Worm (Caenorhabditis elegans) whole organism, early embryonic: ENCODE results near the gene max-2.

ENCODE experiments used
- B0310.2 ChIP-seq: sonication (generic microtip); optimal IDR thresholded peaks from 2 replicates; lab custom pipeline; 2016; ENCODE audit warnings: mild to moderate bottlenecking, missing genetic modification characterization, missing compliant biosample characterization
- F13C5.2 ChIP-seq: sonication (generic microtip); optimal IDR thresholded peaks from 2 replicates; lab custom pipeline; 2017; ENCODE audit warnings: mild to moderate bottlenecking, missing genetic modification characterization, inconsistent platforms, missing compliant biosample characterization
- aly-1 ChIP-seq: sonication (generic microtip); optimal IDR thresholded peaks from 2 replicates; lab custom pipeline; 2016; ENCODE audit warnings: missing genetic modification characterization, missing compliant biosample characterization
- ama-1 ChIP-seq: fragments of 150-350 bp; optimal IDR thresholded peaks from 2 replicates; lab custom pipeline; 2014
- ceh-13 ChIP-seq: fragments of 200-800 bp; sonication (Bioruptor generic); optimal IDR thresholded peaks from 2 replicates; lab custom pipeline; 2018; ENCODE audit warnings: mild to moderate bottlenecking, missing genetic modification characterization, missing compliant biosample characterization
- ceh-36 ChIP-seq: sonication (generic microtip); optimal IDR thresholded peaks from 2 replicates; lab custom pipeline; 2016; ENCODE audit warnings: missing genetic modification characterization, inconsistent platforms, missing compliant biosample characterization
- ets-7 ChIP-seq: sonication (generic microtip); optimal IDR thresholded peaks from 2 replicates; lab custom pipeline; 2016; ENCODE audit warnings: missing genotype, missing genetic modification characterization, missing compliant biosample characterization
- flt-1 ChIP-seq: fragments of 200-800 bp; sonication (Bioruptor generic); IDR thresholded peaks from 2 replicates; pipeline ENCODE4 v1.3.6; 2022; ENCODE audit warnings: missing genetic modification characterization, missing compliant biosample characterization
- hmbx-1 ChIP-seq: sonication (generic microtip); optimal IDR thresholded peaks from 2 replicates; lab custom pipeline; 2016; ENCODE audit warnings: mild to moderate bottlenecking, missing genetic modification characterization, missing compliant biosample characterization
- hmg-4 ChIP-seq: fragments of 200-800 bp; sonication (Bioruptor generic); optimal IDR thresholded peaks from 2 replicates; lab custom pipeline; 2018; ENCODE audit warnings: mild to moderate bottlenecking, missing genetic modification characterization, missing compliant biosample characterization
- hnd-1 ChIP-seq: sonication (generic microtip); optimal IDR thresholded peaks from 2 replicates; lab custom pipeline; 2016; ENCODE audit warnings: missing genetic modification characterization, missing compliant biosample characterization
- pes-1 ChIP-seq: fragments of 200-800 bp; sonication (Bioruptor generic); IDR thresholded peaks from 2 replicates; pipeline ENCODE4 v1.3.6; 2022; ENCODE audit warnings: missing genetic modification reagents, missing genetic modification characterization, missing compliant biosample characterization
- scrt-1 ChIP-seq: fragments of 200-800 bp; sonication (Bioruptor generic); IDR thresholded peaks from 2 replicates; pipeline ENCODE4 v1.3.6; 2022; ENCODE audit warnings: missing genetic modification characterization, missing compliant biosample characterization
- sea-1 ChIP-seq: fragments of 200-800 bp; sonication (Bioruptor generic); conservative IDR thresholded peaks from 2 replicates; pipeline ENCODE4 v1.3.6; 2022; ENCODE audit warnings: missing genetic modification characterization, missing compliant biosample characterization
- tbx-11 ChIP-seq: fragments of 200-800 bp; sonication (Bioruptor generic); IDR thresholded peaks from 2 replicates; pipeline ENCODE4 v1.3.6; 2022; ENCODE audit warnings: missing genetic modification characterization, missing compliant biosample characterization
- tbx-37 ChIP-seq: fragments of 200-800 bp; sonication (Bioruptor generic); conservative IDR thresholded peaks from 2 replicates; pipeline ENCODE4 v1.3.6; 2022; ENCODE audit warnings: missing genetic modification reagents, missing genetic modification characterization, missing compliant biosample characterization
- tra-4 ChIP-seq: sonication (generic microtip); optimal IDR thresholded peaks from 2 replicates; lab custom pipeline; 2017; ENCODE audit warnings: missing genetic modification characterization, missing compliant biosample characterization

max-2 gene

ce11 chrII:13023518-13023917 is 2.1 kb downstream of the max-2 start:
- TF ChIP-seq ceh-36 (tag; lab: Kevin White, UChicago) (no peak), F13C5.2 (tag; lab: Kevin White, UChicago) (no peak), ama-1 (lab: Kevin White, UChicago) (no peak), scrt-1 (GFP tag; lab: Robert Waterston, UW) (no peak), pes-1 (GFP tag; lab: Robert Waterston, UW) (no peak)

- TF ChIP-seq F13C5.2 (tag; lab: Kevin White, UChicago) (no peak), flt-1 (GFP tag; lab: Robert Waterston, UW) (no peak), hnd-1 (tag; lab: Kevin White, UChicago) (no peak), hmbx-1 (tag; lab: Kevin White, UChicago) (no peak), ceh-13 (GFP tag; lab: Kevin White, UChicago) (no peak), scrt-1 (GFP tag; lab: Robert Waterston, UW) (no peak), ama-1 (lab: Kevin White, UChicago) (peak; percentile 21)
Observed at ce11 chrII:13022555-13022954, 3.1 kb downstream of the max-2 start.

- TF ChIP-seq flt-1 (GFP tag; lab: Robert Waterston, UW) (peak; percentile 81), tbx-11 (GFP tag; lab: Robert Waterston, UW) (0 out of 2 replicates have a peak, but pooled peaks have one; percentile 42), tbx-37 (GFP tag; lab: Robert Waterston, UW) (0 out of 2 replicates have a peak, but pooled peaks have one; percentile 11), pes-1 (GFP tag; lab: Robert Waterston, UW) (peak; percentile 71), sea-1 (peak; percentile 70; the same call in 1 of the 2 replicates), scrt-1 (GFP tag; lab: Robert Waterston, UW) (0 out of 2 replicates have a peak, but pooled peaks have one; percentile 39)
Observed at ce11 chrII:13016381-13016780, 9.3 kb downstream of the max-2 start.

- TF ChIP-seq hmbx-1 (tag; lab: Kevin White, UChicago) (no peak), ceh-13 (GFP tag; lab: Kevin White, UChicago) (no peak), B0310.2 (no peak), ets-7 (no peak)
Observed at ce11 chrII:13013966-13014365, 11.7 kb downstream of the max-2 start, which contains the start of gene F18A11.5. Gene F18A11.5, minus strand, starts transcription at chrII:13014286.

- peak; percentile 7 for TF ChIP-seq hmg-4 (GFP tag; lab: Kevin White, UChicago)
- TF ChIP-seq hmbx-1 (tag; lab: Kevin White, UChicago) = no peak
- TF ChIP-seq B0310.2 = no peak
- TF ChIP-seq tbx-11 (GFP tag; lab: Robert Waterston, UW) = no peak
- no peak for TF ChIP-seq ceh-36 (tag; lab: Kevin White, UChicago)
Observed at ce11 chrII:13012684-13013083, 13.0 kb downstream of the max-2 start.

ce11 chrII:13007717-13008461 is 17.8 kb downstream of the max-2 start, which contains the start of gene oig-2:
Gene oig-2, minus strand, starts transcription at chrII:13008164.
- TF ChIP-seq F13C5.2 (tag; lab: Kevin White, UChicago) = no peak
- TF ChIP-seq scrt-1 (GFP tag; lab: Robert Waterston, UW) = no peak
- TF ChIP-seq hnd-1 (tag; lab: Kevin White, UChicago) = no peak
- TF ChIP-seq flt-1 (GFP tag; lab: Robert Waterston, UW) = no peak
- no peak for TF ChIP-seq pes-1 (GFP tag; lab: Robert Waterston, UW)
- TF ChIP-seq ceh-36 (tag; lab: Kevin White, UChicago) = no peak
- no peak for TF ChIP-seq hmbx-1 (tag; lab: Kevin White, UChicago)
- TF ChIP-seq ets-7 = no peak
- TF ChIP-seq tbx-11 (GFP tag; lab: Robert Waterston, UW) = no peak
- TF ChIP-seq ama-1 (lab: Kevin White, UChicago) = no peak
- no peak for TF ChIP-seq B0310.2
- no peak for TF ChIP-seq sea-1
- TF ChIP-seq aly-1 (tag; lab: Kevin White, UChicago) = no peak
- no peak for TF ChIP-seq ceh-13 (GFP tag; lab: Kevin White, UChicago)
- no peak for TF ChIP-seq hmg-4 (GFP tag; lab: Kevin White, UChicago)
- no peak for TF ChIP-seq tra-4 (tag; lab: Kevin White, UChicago)
- no peak for TF ChIP-seq tbx-37 (GFP tag; lab: Robert Waterston, UW)

- TF ChIP-seq flt-1 (GFP tag; lab: Robert Waterston, UW) (no peak), hmbx-1 (tag; lab: Kevin White, UChicago) (no peak), scrt-1 (GFP tag; lab: Robert Waterston, UW) (no peak), hmg-4 (GFP tag; lab: Kevin White, UChicago) (no peak), hnd-1 (tag; lab: Kevin White, UChicago) (no peak), ceh-13 (GFP tag; lab: Kevin White, UChicago) (no peak), ets-7 (no peak), F13C5.2 (tag; lab: Kevin White, UChicago) (no peak), tra-4 (tag; lab: Kevin White, UChicago) (no peak), ceh-36 (tag; lab: Kevin White, UChicago) (no peak), tbx-37 (GFP tag; lab: Robert Waterston, UW) (no peak), sea-1 (no peak), B0310.2 (no peak), aly-1 (tag; lab: Kevin White, UChicago) (no peak), tbx-11 (GFP tag; lab: Robert Waterston, UW) (no peak)
Observed at ce11 chrII:13006283-13006682, 19.4 kb downstream of the max-2 start.

ce11 chrII:13004872-13005252 is 20.8 kb downstream of the max-2 start:
- TF ChIP-seq ama-1 (lab: Kevin White, UChicago) = no peak
- TF ChIP-seq ets-7 = no peak
- TF ChIP-seq scrt-1 (GFP tag; lab: Robert Waterston, UW) = no peak
- TF ChIP-seq hmbx-1 (tag; lab: Kevin White, UChicago) = no peak
- no peak for TF ChIP-seq hnd-1 (tag; lab: Kevin White, UChicago)
- TF ChIP-seq sea-1 = no peak
- no peak for TF ChIP-seq tbx-37 (GFP tag; lab: Robert Waterston, UW)
- no peak for TF ChIP-seq hmg-4 (GFP tag; lab: Kevin White, UChicago)
- no peak for TF ChIP-seq ceh-36 (tag; lab: Kevin White, UChicago)
